Worm (Caenorhabditis elegans): ENCODE results near the gene kbp-2.

Gene kbp-2

ce11 chrIII:4944213-4944612 is 40.5 kb upstream of the kbp-2 start, which contains the start of gene ntl-9:
Gene ntl-9, plus strand, starts transcription at chrIII:4944513.
- TF ChIP-seq hmbx-1 (tag; optimal IDR thresholded peaks at IDR 0.05), result no peak
- no peak for TF ChIP-seq tbx-37 (GFP tag; conservative IDR thresholded peaks at IDR 0.05)
- no peak for TF ChIP-seq ceh-13 (GFP tag; optimal IDR thresholded peaks at IDR 0.05)
- no peak for TF ChIP-seq hmg-4 (GFP tag; optimal IDR thresholded peaks at IDR 0.05)
- no peak for TF ChIP-seq ama-1 (optimal IDR thresholded peaks at IDR 0.05)
- no peak for TF ChIP-seq ets-7 (tag; optimal IDR thresholded peaks at IDR 0.05)
- TF ChIP-seq tra-4 (tag; optimal IDR thresholded peaks at IDR 0.05), result no peak
- TF ChIP-seq hnd-1 (tag; optimal IDR thresholded peaks at IDR 0.05), result no peak
- TF ChIP-seq scrt-1 (GFP tag; IDR thresholded peaks at IDR 0.05), result no peak
- TF ChIP-seq pes-1 (GFP tag; IDR thresholded peaks at IDR 0.05), result no peak
- TF ChIP-seq ceh-36 (tag; optimal IDR thresholded peaks at IDR 0.05), result no peak
- no peak for TF ChIP-seq flt-1 (GFP tag; IDR thresholded peaks at IDR 0.05)

DNA sequence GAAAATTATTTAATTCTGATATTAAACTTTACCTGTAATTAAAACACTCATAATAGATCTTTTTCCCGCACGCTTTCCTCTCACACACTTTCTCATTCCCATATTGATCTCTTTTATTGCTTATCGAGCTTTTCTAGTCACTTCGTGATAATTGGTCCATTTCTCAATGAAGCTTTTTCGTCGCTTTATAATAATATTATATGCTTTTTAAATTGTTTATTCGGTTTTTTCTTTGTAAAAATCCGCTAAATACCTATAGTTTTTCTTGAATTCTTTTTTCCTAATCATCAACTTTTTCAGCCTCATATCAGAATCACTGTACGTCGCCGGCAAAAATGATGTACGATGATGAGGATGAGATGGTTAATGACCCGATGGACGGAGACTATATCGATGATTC is 35.6 kb upstream of the kbp-2 start, which contains the start of gene rpb-2:
Gene rpb-2, plus strand, starts transcription at position 301 of the 400 bp plus-strand sequence.
- TF ChIP-seq ama-1 (optimal IDR thresholded peaks at IDR 0.05) (no peak), tbx-11 (GFP tag; IDR thresholded peaks at IDR 0.05) (no peak), ets-7 (tag; optimal IDR thresholded peaks at IDR 0.05) (no peak), ceh-13 (GFP tag; optimal IDR thresholded peaks at IDR 0.05) (no peak), pes-1 (GFP tag; IDR thresholded peaks at IDR 0.05) (no peak), tra-4 (tag; optimal IDR thresholded peaks at IDR 0.05) (no peak), sea-1 (GFP tag; conservative IDR thresholded peaks at IDR 0.05) (no peak), scrt-1 (GFP tag; IDR thresholded peaks at IDR 0.05) (no peak), hmbx-1 (tag; optimal IDR thresholded peaks at IDR 0.05) (no peak), B0310.2 (tag; optimal IDR thresholded peaks at IDR 0.05) (no peak), ceh-36 (tag; optimal IDR thresholded peaks at IDR 0.05) (no peak), hnd-1 (tag; optimal IDR thresholded peaks at IDR 0.05) (no peak), hmg-4 (GFP tag; optimal IDR thresholded peaks at IDR 0.05) (no peak), flt-1 (GFP tag; IDR thresholded peaks at IDR 0.05) (no peak), tbx-37 (GFP tag; conservative IDR thresholded peaks at IDR 0.05) (no peak), F13C5.2 (tag; optimal IDR thresholded peaks at IDR 0.05) (no peak)

DNA sequence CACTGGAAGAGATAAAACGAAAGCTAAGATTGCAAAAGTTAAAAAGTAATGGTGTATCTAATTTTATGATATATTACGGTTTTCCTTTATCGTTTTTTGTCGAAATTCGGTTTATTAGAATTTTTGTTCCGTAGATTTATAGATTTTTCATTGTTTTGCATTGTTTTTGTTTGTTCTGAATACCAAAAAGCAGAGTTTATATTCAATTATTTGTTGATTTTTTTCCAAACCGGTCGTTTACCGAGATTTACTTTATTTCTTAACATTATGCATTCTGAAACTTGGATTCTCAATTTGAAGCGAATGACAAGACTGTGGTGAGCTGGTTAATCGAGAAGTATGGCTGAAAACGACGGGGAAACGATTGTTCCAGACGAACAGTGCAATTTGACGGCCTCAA is 33.3 kb upstream of the kbp-2 start, which contains the start of gene fsn-1:
Gene fsn-1, plus strand, starts transcription at position 301 of the 400 bp plus-strand sequence.
- TF ChIP-seq scrt-1 (GFP tag; IDR thresholded peaks at IDR 0.05) (no peak), F13C5.2 (tag; optimal IDR thresholded peaks at IDR 0.05) (no peak), ets-7 (tag; optimal IDR thresholded peaks at IDR 0.05) (no peak), ama-1 (optimal IDR thresholded peaks at IDR 0.05) (no peak), flt-1 (GFP tag; IDR thresholded peaks at IDR 0.05) (no peak), hmbx-1 (tag; optimal IDR thresholded peaks at IDR 0.05) (no peak), pes-1 (GFP tag; IDR thresholded peaks at IDR 0.05) (no peak), ceh-36 (tag; optimal IDR thresholded peaks at IDR 0.05) (no peak), hnd-1 (tag; optimal IDR thresholded peaks at IDR 0.05) (no peak), hmg-4 (GFP tag; optimal IDR thresholded peaks at IDR 0.05) (no peak), tbx-37 (GFP tag; conservative IDR thresholded peaks at IDR 0.05) (no peak), sea-1 (GFP tag; conservative IDR thresholded peaks at IDR 0.05) (no peak), aly-1 (tag; optimal IDR thresholded peaks at IDR 0.05) (no peak), ceh-13 (GFP tag; optimal IDR thresholded peaks at IDR 0.05) (no peak), B0310.2 (tag; optimal IDR thresholded peaks at IDR 0.05) (no peak), tra-4 (tag; optimal IDR thresholded peaks at IDR 0.05) (no peak)

DNA sequence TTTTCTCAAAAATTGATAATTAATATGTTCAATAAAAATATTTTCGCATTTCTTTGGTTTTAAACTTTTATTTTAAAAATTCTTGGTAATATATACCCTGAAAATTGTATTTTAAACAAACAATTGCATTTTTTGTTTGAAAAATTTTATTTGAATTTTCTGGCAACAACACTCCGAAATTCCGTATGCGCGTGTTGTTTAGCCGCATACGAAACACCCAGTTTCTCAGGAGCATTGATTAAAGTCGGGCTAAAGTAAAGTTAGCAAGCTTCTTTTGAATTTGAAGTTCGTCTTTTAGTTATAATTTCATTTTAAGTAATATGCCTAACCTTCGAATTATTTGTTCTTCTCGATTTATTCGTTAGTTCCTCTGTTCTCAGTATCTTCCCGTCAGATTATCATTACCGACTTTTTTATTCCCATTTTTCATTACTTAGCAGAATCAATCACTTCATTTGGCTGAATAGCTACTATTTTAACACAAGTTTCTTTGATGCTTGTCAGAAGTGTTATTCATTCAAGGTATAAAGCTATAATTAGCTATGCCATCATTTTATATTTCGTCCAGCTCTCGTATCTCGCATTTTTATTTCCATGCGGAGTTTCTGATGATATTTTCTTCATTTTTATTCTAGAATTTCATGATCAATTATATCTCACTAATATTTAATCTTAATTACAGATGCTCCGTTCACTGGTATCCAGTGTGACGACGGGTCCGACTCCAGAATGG is 31.4 kb upstream of the kbp-2 start, which contains the start of gene mrps-18C:
Gene mrps-18C, plus strand, starts transcription at position 683 of the 733 bp plus-strand sequence.
- TF ChIP-seq tbx-11 (GFP tag; IDR thresholded peaks at IDR 0.05) (no peak), tbx-37 (GFP tag; conservative IDR thresholded peaks at IDR 0.05) (no peak), F13C5.2 (tag; optimal IDR thresholded peaks at IDR 0.05) (no peak), aly-1 (tag; optimal IDR thresholded peaks at IDR 0.05) (no peak), hnd-1 (tag; optimal IDR thresholded peaks at IDR 0.05) (no peak), ama-1 (optimal IDR thresholded peaks at IDR 0.05) (no peak), B0310.2 (tag; optimal IDR thresholded peaks at IDR 0.05) (no peak), scrt-1 (GFP tag; IDR thresholded peaks at IDR 0.05) (no peak), ceh-36 (tag; optimal IDR thresholded peaks at IDR 0.05) (no peak)

ce11 chrIII:4932203-4932699 is 28.6 kb upstream of the kbp-2 start, which contains the start of the genes C26E6.12 and eri-9:
Gene C26E6.12, minus strand, starts transcription at chrIII:4932253.
Gene eri-9, plus strand, starts transcription at chrIII:4932450.
- TF ChIP-seq ceh-13 (GFP tag; optimal IDR thresholded peaks at IDR 0.05) (no peak), scrt-1 (GFP tag; IDR thresholded peaks at IDR 0.05) (no peak), hmg-4 (GFP tag; optimal IDR thresholded peaks at IDR 0.05) (no peak), F13C5.2 (tag; optimal IDR thresholded peaks at IDR 0.05) (no peak), tbx-37 (GFP tag; conservative IDR thresholded peaks at IDR 0.05) (no peak), pes-1 (GFP tag; IDR thresholded peaks at IDR 0.05) (no peak), sea-1 (GFP tag; conservative IDR thresholded peaks at IDR 0.05) (no peak), aly-1 (tag; optimal IDR thresholded peaks at IDR 0.05) (no peak), ceh-36 (tag; optimal IDR thresholded peaks at IDR 0.05) (no peak), ama-1 (optimal IDR thresholded peaks at IDR 0.05) (no peak), hmbx-1 (tag; optimal IDR thresholded peaks at IDR 0.05) (no peak)

ce11 chrIII:4930154-4930679 is 26.5 kb upstream of the kbp-2 start, which contains the start of gene set-2:
Gene set-2, minus strand, starts transcription at chrIII:4930204.
- TF ChIP-seq ceh-13 (GFP tag; optimal IDR thresholded peaks at IDR 0.05) (no peak), F13C5.2 (tag; optimal IDR thresholded peaks at IDR 0.05) (peak; percentile 32), pes-1 (GFP tag; IDR thresholded peaks at IDR 0.05) (peak; percentile 63; the same call in 1 of the 2 replicates), tbx-11 (GFP tag; IDR thresholded peaks at IDR 0.05) (no peak), ama-1 (optimal IDR thresholded peaks at IDR 0.05) (no peak), tbx-37 (GFP tag; conservative IDR thresholded peaks at IDR 0.05) (peak; percentile 86), flt-1 (GFP tag; IDR thresholded peaks at IDR 0.05) (0 out of 2 replicates have a peak, but pooled peaks have one; percentile 10)

- TF ChIP-seq scrt-1 (GFP tag; IDR thresholded peaks at IDR 0.05) (no peak), tbx-11 (GFP tag; IDR thresholded peaks at IDR 0.05) (no peak), hmbx-1 (tag; optimal IDR thresholded peaks at IDR 0.05) (no peak), aly-1 (tag; optimal IDR thresholded peaks at IDR 0.05) (no peak)
Observed at ce11 chrIII:4924134-4924533, 20.4 kb upstream of the kbp-2 start.

All from whole organism, early embryonic.